Worm (Caenorhabditis elegans) whole organism, late embryonic: Measurements from ENCODE around the gene thoc-2.

ENCODE experiments used
- C08G9.2 ChIP-seq: sonication (generic microtip); optimal IDR thresholded peaks from 2 replicates; lab custom pipeline; 2016; ENCODE audit warnings: mild to moderate bottlenecking, missing genetic modification characterization, moderate library complexity, missing compliant biosample characterization
- C38D4.7 ChIP-seq: fragments of 200-800 bp; sonication (Bioruptor generic); optimal IDR thresholded peaks from 2 replicates; lab custom pipeline; 2018; ENCODE audit warnings: mild to moderate bottlenecking, missing genetic modification characterization, moderate library complexity, missing compliant biosample characterization
- K09A11.1 ChIP-seq: sonication (generic microtip); optimal IDR thresholded peaks from 2 replicates; lab custom pipeline; 2017; ENCODE audit warnings: antibody characterized with exemption, mild to moderate bottlenecking, missing genetic modification characterization, missing compliant biosample characterization; ENCODE audit not compliant: insufficient read depth
- Y22D7AL.16 ChIP-seq: sonication (generic microtip); optimal IDR thresholded peaks from 2 replicates; lab custom pipeline; 2016; ENCODE audit warnings: missing genetic modification characterization, missing compliant biosample characterization
- ceh-14 ChIP-seq: sonication (generic microtip); optimal IDR thresholded peaks from 2 replicates; lab custom pipeline; 2016; ENCODE audit warnings: missing genotype, missing genetic modification characterization, missing compliant biosample characterization
- ceh-18 ChIP-seq: sonication (generic microtip); optimal IDR thresholded peaks from 2 replicates; lab custom pipeline; 2016; ENCODE audit warnings: missing genetic modification characterization, missing compliant biosample characterization
- ceh-19 ChIP-seq: fragments of 200-800 bp; sonication (Bioruptor generic); optimal IDR thresholded peaks from 2 replicates; lab custom pipeline; 2018; ENCODE audit warnings: mild to moderate bottlenecking, missing genetic modification characterization, missing compliant biosample characterization
- ceh-22 ChIP-seq: sonication (generic microtip); optimal IDR thresholded peaks from 2 replicates; lab custom pipeline; 2017; ENCODE audit warnings: missing biosample characterization, missing genetic modification characterization
- ceh-24 ChIP-seq: sonication (generic microtip); optimal IDR thresholded peaks from 2 replicates; lab custom pipeline; 2016; ENCODE audit warnings: mild to moderate bottlenecking, missing genetic modification characterization, missing compliant biosample characterization
- ceh-30 ChIP-seq: fragments of 150-350 bp; optimal IDR thresholded peaks from 2 replicates; lab custom pipeline; 2014; ENCODE audit warnings: missing biosample characterization, missing genetic modification characterization
- ceh-34 ChIP-seq: sonication (generic microtip); optimal IDR thresholded peaks from 2 replicates; lab custom pipeline; 2016; ENCODE audit warnings: mild to moderate bottlenecking, missing genetic modification characterization, missing compliant biosample characterization
- ceh-45 ChIP-seq: fragments of 200-800 bp; sonication (Bioruptor generic); IDR thresholded peaks from 2 replicates; pipeline ENCODE4 v1.3.6; 2022; ENCODE audit warnings: missing genetic modification reagents, missing genetic modification characterization, missing compliant biosample characterization
- ceh-6 ChIP-seq: fragments of 200-800 bp; sonication (Bioruptor generic); optimal IDR thresholded peaks from 2 replicates; lab custom pipeline; 2018; ENCODE audit warnings: mild to moderate bottlenecking, missing genetic modification characterization, missing compliant biosample characterization
- che-1 ChIP-seq: sonication (generic microtip); optimal IDR thresholded peaks from 2 replicates; lab custom pipeline; 2016; ENCODE audit warnings: mild to moderate bottlenecking, missing genetic modification characterization, missing compliant biosample characterization
- dmd-4 ChIP-seq: sonication (generic microtip); optimal IDR thresholded peaks from 2 replicates; lab custom pipeline; 2016; ENCODE audit warnings: borderline replicate concordance, missing genetic modification characterization, missing compliant biosample characterization
- elt-2 ChIP-seq: sonication (generic microtip); optimal IDR thresholded peaks from 2 replicates; lab custom pipeline; 2016; ENCODE audit warnings: missing genetic modification reagents, missing genetic modification characterization, missing compliant biosample characterization
- elt-4 ChIP-seq: sonication (generic microtip); optimal IDR thresholded peaks from 2 replicates; lab custom pipeline; 2016; ENCODE audit warnings: missing genetic modification characterization, missing compliant biosample characterization
- eyg-1 ChIP-seq: sonication (generic microtip); optimal IDR thresholded peaks from 2 replicates; lab custom pipeline; 2016; ENCODE audit warnings: missing genotype, missing genetic modification characterization, missing compliant biosample characterization
- fax-1 ChIP-seq: sonication (generic microtip); optimal IDR thresholded peaks from 2 replicates; lab custom pipeline; 2016; ENCODE audit warnings: missing genotype, missing genetic modification characterization, missing compliant biosample characterization
- hlh-13 ChIP-seq: fragments of 200-800 bp; sonication (Bioruptor generic); optimal IDR thresholded peaks from 2 replicates; lab custom pipeline; 2018; ENCODE audit warnings: mild to moderate bottlenecking, missing genetic modification characterization, missing compliant biosample characterization
- hlh-30 ChIP-seq: sonication (generic microtip); optimal IDR thresholded peaks from 2 replicates; lab custom pipeline; 2017; ENCODE audit warnings: antibody characterized with exemption, missing genetic modification characterization, missing compliant biosample characterization; ENCODE audit not compliant: insufficient read depth
- hlh-6 ChIP-seq: sonication (generic microtip); optimal IDR thresholded peaks from 2 replicates; lab custom pipeline; 2016; ENCODE audit warnings: missing genotype, missing genetic modification characterization, missing compliant biosample characterization
- lim-6 ChIP-seq: sonication (generic microtip); optimal IDR thresholded peaks from 2 replicates; lab custom pipeline; 2016; ENCODE audit warnings: missing genetic modification characterization, missing compliant biosample characterization
- lin-11 ChIP-seq: fragments of 200-800 bp; sonication (Bioruptor generic); optimal IDR thresholded peaks from 2 replicates; lab custom pipeline; 2018; ENCODE audit warnings: mild to moderate bottlenecking, missing genetic modification characterization, missing compliant biosample characterization
- nfya-1 ChIP-seq: sonication (generic microtip); optimal IDR thresholded peaks from 2 replicates; lab custom pipeline; 2017; ENCODE audit warnings: missing genetic modification characterization, mild to moderate bottlenecking, missing compliant biosample characterization, antibody characterized with exemption, moderate library complexity
- nhr-232 ChIP-seq: sonication (generic microtip); optimal IDR thresholded peaks from 2 replicates; lab custom pipeline; 2016; ENCODE audit warnings: missing genetic modification characterization, missing compliant biosample characterization
- npax-4 ChIP-seq: sonication (generic microtip); optimal IDR thresholded peaks from 2 replicates; lab custom pipeline; 2016; ENCODE audit warnings: missing genetic modification characterization, missing compliant biosample characterization
- pat-9 ChIP-seq: fragments of 200-800 bp; sonication (Bioruptor generic); optimal IDR thresholded peaks from 2 replicates; lab custom pipeline; 2018; ENCODE audit warnings: mild to moderate bottlenecking, missing genetic modification characterization, moderate library complexity, missing compliant biosample characterization
- pha-2 ChIP-seq: sonication (generic microtip); optimal IDR thresholded peaks from 2 replicates; lab custom pipeline; 2017; ENCODE audit warnings: mild to moderate bottlenecking, missing genetic modification characterization, missing compliant biosample characterization
- pqm-1 ChIP-seq: sonication (generic microtip); optimal IDR thresholded peaks from 2 replicates; lab custom pipeline; 2016; ENCODE audit warnings: missing genetic modification characterization, missing compliant biosample characterization
- rnt-1 ChIP-seq: sonication (generic microtip); optimal IDR thresholded peaks from 2 replicates; lab custom pipeline; 2016; ENCODE audit warnings: missing genetic modification characterization, missing compliant biosample characterization
- sox-4 ChIP-seq: sonication (generic microtip); optimal IDR thresholded peaks from 2 replicates; lab custom pipeline; 2017; ENCODE audit warnings: mild to moderate bottlenecking, missing genetic modification characterization, inconsistent platforms, missing compliant biosample characterization
- syd-9 ChIP-seq: sonication (generic microtip); optimal IDR thresholded peaks from 2 replicates; lab custom pipeline; 2016; ENCODE audit warnings: mild to moderate bottlenecking, missing genetic modification characterization, moderate library complexity, missing compliant biosample characterization
- tbx-2 ChIP-seq: sonication (generic microtip); optimal IDR thresholded peaks from 2 replicates; lab custom pipeline; 2016; ENCODE audit warnings: missing genetic modification characterization, missing compliant biosample characterization
- tbx-7 ChIP-seq: sonication (generic microtip); optimal IDR thresholded peaks from 2 replicates; lab custom pipeline; 2016; ENCODE audit warnings: missing genotype, missing genetic modification characterization, missing compliant biosample characterization
- unc-3 ChIP-seq, 2 experiments: fragments of 200-800 bp in 1 of 2; sonication (Bioruptor generic) in 1 of 2; sonication (generic microtip) in 1 of 2; conservative IDR thresholded peaks in 1 of 2; optimal IDR thresholded peaks in 1 of 2; 2 replicates each; pipeline versions ENCODE4 v1.3.6 to Lab custom; 2016 to 2022; ENCODE audit warnings: missing compliant biosample characterization in 2 of 2, missing genetic modification characterization in 2 of 2, missing genetic modification reagents in 1 of 2
- unc-42 ChIP-seq: sonication (generic microtip); optimal IDR thresholded peaks from 2 replicates; lab custom pipeline; 2016; ENCODE audit warnings: missing genotype, missing genetic modification characterization, missing compliant biosample characterization
- unc-55 ChIP-seq: sonication (generic microtip); optimal IDR thresholded peaks from 2 replicates; lab custom pipeline; 2017; ENCODE audit warnings: missing biosample characterization, missing genetic modification reagents, missing genetic modification characterization

Gene thoc-2

DNA sequence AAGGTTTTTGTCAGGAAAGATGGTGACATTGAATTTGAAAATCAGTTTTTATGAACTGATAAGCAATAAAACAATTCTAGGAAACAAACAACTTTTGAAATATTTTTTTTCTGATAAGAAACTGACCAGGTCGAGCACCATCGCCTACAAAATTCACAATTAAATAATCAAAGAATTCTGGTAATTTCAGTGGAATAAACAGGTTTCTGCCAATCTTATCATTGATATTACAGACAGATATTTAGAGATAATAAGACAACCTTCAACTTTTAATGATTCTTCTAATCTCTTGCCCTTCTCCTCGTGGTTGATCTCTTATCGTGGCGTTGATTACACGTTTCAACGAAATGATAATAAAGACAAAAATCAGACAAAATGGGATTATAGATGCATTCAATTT lies 28.5 kb downstream of the thoc-2 start:
- TF ChIP-seq elt-2 (tag; lab: Kevin White, UChicago) (peak; percentile 91), C08G9.2 (tag; lab: Kevin White, UChicago) (no peak)

DNA sequence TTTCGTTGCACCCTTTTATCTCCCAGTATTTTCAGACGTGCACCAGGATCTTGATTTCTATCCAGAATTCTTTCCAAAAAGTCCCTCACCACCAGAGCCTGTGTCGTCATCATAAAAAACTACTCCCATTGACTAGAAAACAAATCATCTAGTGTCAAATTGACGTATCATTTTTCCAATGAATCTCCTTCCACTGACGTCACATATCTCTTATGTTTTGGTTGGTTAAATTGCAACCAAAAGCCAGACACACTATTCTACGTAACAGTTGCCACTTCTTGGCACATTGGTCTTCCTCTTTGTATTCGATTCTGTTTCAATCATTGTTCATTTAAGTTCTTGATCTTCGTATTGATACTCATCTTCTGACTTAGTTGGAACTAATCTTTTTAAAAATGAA lies 30.3 kb downstream of the thoc-2 start:
- TF ChIP-seq ceh-22 (tag; lab: Kevin White, UChicago) = no peak
- TF ChIP-seq tbx-7 = no peak
- no peak for TF ChIP-seq hlh-13 (GFP tag; lab: Kevin White, UChicago)
- no peak for TF ChIP-seq ceh-30 (tag; lab: Kevin White, UChicago)

DNA sequence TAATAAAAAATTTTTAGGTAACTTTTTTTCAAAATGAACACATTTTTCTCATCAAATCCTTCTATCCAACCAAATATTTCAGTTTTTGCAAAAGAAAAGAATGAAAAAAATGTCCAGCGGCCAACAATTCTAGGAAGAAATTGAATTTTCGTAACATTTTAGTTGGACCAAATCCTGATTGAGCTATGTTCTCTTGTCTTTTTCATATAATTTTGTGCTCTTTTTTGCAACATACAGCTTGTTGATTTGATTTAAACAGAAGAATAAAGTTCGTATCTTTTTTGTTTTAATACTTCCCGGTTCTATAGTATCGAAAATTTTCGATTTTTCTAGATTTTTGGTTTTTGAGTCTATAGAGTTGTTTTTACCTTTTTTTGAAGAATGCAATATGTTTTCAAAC lies 31.6 kb downstream of the thoc-2 start:
- TF ChIP-seq nhr-232 (tag; lab: Kevin White, UChicago) (no peak), dmd-4 (tag; lab: Kevin White, UChicago) (no peak), ceh-19 (GFP tag; lab: Kevin White, UChicago) (no peak), eyg-1 (tag; lab: Kevin White, UChicago) (no peak), hlh-13 (GFP tag; lab: Kevin White, UChicago) (no peak), npax-4 (no peak), pqm-1 (tag; lab: Kevin White, UChicago) (no peak), unc-3 (GFP tag; conservative IDR thresholded peaks at IDR 0.05; lab: Robert Waterston, UW) (no peak), unc-3 (tag; optimal IDR thresholded peaks at IDR 0.05; lab: Kevin White, UChicago) (no peak), ceh-6 (no peak), hlh-6 (tag; lab: Kevin White, UChicago) (no peak), pha-2 (no peak), K09A11.1 (tag; lab: Kevin White, UChicago) (no peak), ceh-45 (GFP tag; lab: Robert Waterston, UW) (no peak), che-1 (no peak), unc-55 (GFP tag; lab: Kevin White, UChicago) (no peak), C38D4.7 (GFP tag; lab: Kevin White, UChicago) (no peak)

DNA sequence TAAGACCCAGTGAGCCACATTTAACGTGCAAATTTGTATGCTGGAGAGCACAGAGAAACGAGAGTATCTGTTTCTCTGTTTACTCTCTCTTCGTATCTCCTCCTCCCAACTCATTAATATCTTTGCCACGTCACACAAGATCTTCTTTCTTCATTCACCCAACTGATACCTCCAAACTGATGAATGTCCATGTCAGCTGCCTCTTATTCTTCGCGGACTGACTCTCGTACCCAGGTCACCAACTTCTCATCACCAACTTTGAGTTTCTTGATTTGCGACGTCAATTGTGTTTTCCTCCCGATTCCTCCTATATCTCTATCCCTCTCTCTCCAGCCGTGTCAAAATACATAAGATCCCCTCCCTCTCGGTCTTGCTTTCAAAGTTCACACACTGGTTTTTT lies 34.5 kb downstream of the thoc-2 start:
- TF ChIP-seq unc-42 (tag; lab: Kevin White, UChicago) = no peak
- peak; percentile 57 for TF ChIP-seq rnt-1 (tag; lab: Kevin White, UChicago)
- TF ChIP-seq ceh-14 (tag; lab: Kevin White, UChicago) = no peak
- TF ChIP-seq ceh-34 = no peak
- no peak for TF ChIP-seq K09A11.1 (tag; lab: Kevin White, UChicago)
- TF ChIP-seq syd-9 (tag; lab: Kevin White, UChicago) = no peak
- peak; percentile 15 for TF ChIP-seq nfya-1 (tag; lab: Kevin White, UChicago)
- no peak for TF ChIP-seq lin-11 (tag; lab: Kevin White, UChicago)
- TF ChIP-seq tbx-7 = no peak
- no peak for TF ChIP-seq elt-4 (tag; lab: Kevin White, UChicago)
- peak; percentile 76 for TF ChIP-seq ceh-18
- no peak for TF ChIP-seq ceh-24 (tag; lab: Kevin White, UChicago)
- TF ChIP-seq lim-6 (tag; lab: Kevin White, UChicago) = no peak
- peak; percentile 89 for TF ChIP-seq unc-55 (GFP tag; lab: Kevin White, UChicago)
- no peak for TF ChIP-seq npax-4
- TF ChIP-seq Y22D7AL.16 (tag; lab: Kevin White, UChicago) = no peak
- TF ChIP-seq hlh-30 = no peak
- TF ChIP-seq tbx-2 (tag; lab: Kevin White, UChicago) = peak; percentile 23
- TF ChIP-seq fax-1 (tag; lab: Kevin White, UChicago) = no peak
- no peak for TF ChIP-seq sox-4 (tag; lab: Kevin White, UChicago)
- no peak for TF ChIP-seq pat-9 (tag; lab: Kevin White, UChicago)
